Worm (Caenorhabditis elegans): ENCODE measurements around the gene F43C1.7.
A peak's percentile ranks its signal among the peaks of the same experiment; 100 is the strongest.

Gene F43C1.7

DNA sequence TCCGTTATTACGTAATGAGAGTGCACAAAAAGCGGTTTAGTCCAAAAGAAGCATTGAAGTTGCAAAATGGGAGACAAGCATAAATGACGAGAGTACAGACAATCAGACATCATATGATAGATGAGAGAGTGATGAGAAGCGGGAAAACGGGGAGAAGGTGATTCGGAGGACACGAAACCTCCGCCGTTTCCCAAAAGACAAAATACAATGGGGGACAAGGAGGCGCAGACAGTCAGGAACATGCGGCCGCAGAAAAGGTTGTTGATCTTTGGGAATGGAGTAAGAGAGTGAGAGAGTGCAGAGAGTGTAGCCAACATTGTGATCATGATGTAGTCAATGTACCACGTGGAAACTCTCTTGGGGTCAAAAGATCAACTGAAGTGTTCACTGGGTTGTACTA, 4.7 kb downstream of the F43C1.7 start (continued):
- TF ChIP-seq crh-2 (tag; optimal IDR thresholded peaks at IDR 0.05) (peak; percentile 97), gmeb-1 (tag; optimal IDR thresholded peaks at IDR 0.05) (peak; percentile 80), zag-1 (tag; optimal IDR thresholded peaks at IDR 0.05) (peak; percentile 61), mbf-1 (tag; optimal IDR thresholded peaks at IDR 0.05) (no peak), elt-1 (tag; optimal IDR thresholded peaks at IDR 0.05) (no peak), unc-62 (GFP tag; optimal IDR thresholded peaks at IDR 0.05) (peak; percentile 6), egl-27 (tag; optimal IDR thresholded peaks at IDR 0.05) (peak; percentile 91), Y55F3AM.14 (GFP tag; optimal IDR thresholded peaks at IDR 0.05) (peak; percentile 79), unc-55 (GFP tag; optimal IDR thresholded peaks at IDR 0.05) (peak; percentile 86)

DNA sequence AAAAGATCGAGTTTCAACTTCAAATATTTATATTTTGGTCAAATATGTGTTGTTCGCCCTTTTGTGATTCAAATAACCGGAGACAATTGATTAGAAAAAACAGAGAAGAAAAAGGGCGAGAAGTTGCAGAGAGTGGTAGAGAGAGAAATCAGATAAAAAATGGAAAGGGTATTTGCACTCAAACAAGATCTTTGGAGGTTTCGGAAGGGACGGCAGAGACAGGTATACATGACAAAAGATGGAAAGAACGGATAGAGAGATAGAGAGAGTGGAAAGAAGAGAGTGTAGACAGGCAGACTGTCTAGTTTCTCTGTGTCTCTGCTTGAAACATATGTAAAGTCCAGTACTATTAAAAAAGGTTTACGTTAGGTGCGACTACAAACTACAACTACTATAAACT, 6.2 kb downstream of the F43C1.7 start:
- TF ChIP-seq nhr-21 (tag; optimal IDR thresholded peaks at IDR 0.05) (peak; percentile 26), sma-3 (GFP tag; optimal IDR thresholded peaks at IDR 0.05) (peak; percentile 35), blmp-1 (tag; optimal IDR thresholded peaks at IDR 0.05; ENCODE audit: insufficient read depth) (peak; percentile 68), crh-2 (tag; optimal IDR thresholded peaks at IDR 0.05) (no peak), egl-27 (tag; optimal IDR thresholded peaks at IDR 0.05) (peak; percentile 1), nhr-129 (tag; optimal IDR thresholded peaks at IDR 0.05) (peak; percentile 34), ama-1 (optimal IDR thresholded peaks at IDR 0.05) (no peak), snpc-4 (tag; optimal IDR thresholded peaks at IDR 0.05) (no peak), sma-9 (GFP tag; optimal IDR thresholded peaks at IDR 0.05) (peak; percentile 79), sma-9 (tag; optimal IDR thresholded peaks at IDR 0.05) (no peak), F13H6.1 (tag; optimal IDR thresholded peaks at IDR 0.05) (peak; percentile 12), elt-3 (tag; optimal IDR thresholded peaks at IDR 0.05) (no peak), sem-4 (tag; optimal IDR thresholded peaks at IDR 0.05) (peak; percentile 24), lin-13 (GFP tag; optimal IDR thresholded peaks at IDR 0.05) (peak; percentile 95), unc-39 (tag; optimal IDR thresholded peaks at IDR 0.05) (no peak), lsy-2 (tag; optimal IDR thresholded peaks at IDR 0.05) (peak in 1 of 2 experiments; percentile 37), C34F6.9 (tag; optimal IDR thresholded peaks at IDR 0.05) (peak; percentile 35), Y55F3AM.14 (GFP tag; optimal IDR thresholded peaks at IDR 0.05) (no peak), nhr-25 (tag; optimal IDR thresholded peaks at IDR 0.05) (peak; percentile 40)

DNA sequence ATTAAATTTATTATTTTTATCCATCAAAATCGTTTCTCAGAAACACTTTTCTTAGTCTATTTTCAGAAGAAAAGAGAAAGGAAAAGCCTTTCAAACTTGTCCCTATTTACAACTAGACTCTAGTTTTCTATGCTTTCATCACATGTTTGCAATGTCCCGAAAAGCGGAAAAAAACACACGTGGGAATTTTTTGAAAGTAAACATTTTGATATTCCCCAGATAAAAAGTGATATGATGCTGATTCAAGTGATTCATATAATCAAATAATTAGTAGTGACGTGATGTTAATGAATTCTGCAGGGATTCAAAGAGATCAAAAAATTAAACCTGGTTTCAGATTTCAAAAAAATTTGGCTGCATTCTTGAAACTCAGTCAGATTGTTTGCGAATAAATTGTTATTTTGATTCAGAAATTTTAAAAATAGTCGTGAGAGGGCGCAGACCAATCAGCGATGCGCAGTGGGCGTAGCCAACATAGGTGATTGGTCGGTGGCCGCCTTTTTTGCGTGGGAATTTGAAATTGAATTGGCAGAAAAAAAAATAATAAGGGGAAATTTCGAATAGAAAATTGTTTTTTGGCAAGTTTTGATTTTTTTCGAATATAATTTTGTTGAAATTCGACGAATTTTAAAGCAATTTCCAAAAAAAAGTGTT, 7.6 kb downstream of the F43C1.7 start:
- TF ChIP-seq nhr-11 (tag; optimal IDR thresholded peaks at IDR 0.05) (no peak), nhr-25 (tag; optimal IDR thresholded peaks at IDR 0.05) (no peak), elt-1 (tag; optimal IDR thresholded peaks at IDR 0.05) (no peak), mbf-1 (tag; optimal IDR thresholded peaks at IDR 0.05) (no peak), sma-9 (GFP tag; optimal IDR thresholded peaks at IDR 0.05) (no peak), sma-9 (tag; optimal IDR thresholded peaks at IDR 0.05) (no peak), zag-1 (tag; optimal IDR thresholded peaks at IDR 0.05) (no peak), aly-2 (tag; optimal IDR thresholded peaks at IDR 0.05) (no peak), ztf-1 (GFP tag; conservative IDR thresholded peaks at IDR 0.05) (no peak), egl-27 (tag; optimal IDR thresholded peaks at IDR 0.05) (no peak), nhr-21 (tag; optimal IDR thresholded peaks at IDR 0.05) (no peak), sma-3 (GFP tag; optimal IDR thresholded peaks at IDR 0.05) (no peak), unc-62 (GFP tag; optimal IDR thresholded peaks at IDR 0.05) (no peak), F13H6.1 (tag; optimal IDR thresholded peaks at IDR 0.05) (no peak), R02D3.7 (tag; optimal IDR thresholded peaks at IDR 0.05) (no peak), sem-4 (tag; optimal IDR thresholded peaks at IDR 0.05) (no peak)

DNA sequence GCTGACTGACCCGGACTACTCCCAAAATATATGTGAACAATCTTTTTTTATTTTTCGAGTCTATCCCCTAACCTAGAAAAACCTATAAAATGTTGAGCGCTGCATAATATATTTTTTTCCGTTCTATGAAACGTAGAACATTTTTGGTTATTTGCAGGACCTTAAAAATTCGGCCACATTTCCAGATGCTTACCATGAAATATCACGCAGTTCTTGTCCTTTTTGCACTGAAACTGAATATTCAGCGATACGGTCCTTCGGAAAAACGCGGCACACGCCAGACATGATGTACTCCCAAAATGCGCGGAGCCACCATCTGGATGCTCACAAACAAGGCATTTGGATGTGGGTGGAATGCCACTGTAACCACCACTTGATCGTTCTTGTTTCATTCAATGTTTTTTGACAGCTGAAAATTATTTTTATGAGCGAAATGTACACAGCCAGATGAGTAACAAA, 9.5 kb downstream of the F43C1.7 start, which contains the start of gene nhr-20:
Gene nhr-20 (minus strand): TSS at position 409 of the 459 bp plus-strand sequence.
- TF ChIP-seq lin-11 (tag; optimal IDR thresholded peaks at IDR 0.05) (no peak), egl-27 (tag; optimal IDR thresholded peaks at IDR 0.05) (no peak), sem-4 (tag; optimal IDR thresholded peaks at IDR 0.05) (no peak), sma-3 (GFP tag; optimal IDR thresholded peaks at IDR 0.05) (no peak), nhr-12 (tag; optimal IDR thresholded peaks at IDR 0.05) (no peak), Y55F3AM.14 (GFP tag; optimal IDR thresholded peaks at IDR 0.05) (no peak), unc-39 (tag; optimal IDR thresholded peaks at IDR 0.05) (no peak), nhr-77 (tag; optimal IDR thresholded peaks at IDR 0.05) (no peak), ceh-82 (tag; optimal IDR thresholded peaks at IDR 0.05) (no peak), crh-2 (tag; optimal IDR thresholded peaks at IDR 0.05) (no peak), elt-3 (tag; optimal IDR thresholded peaks at IDR 0.05) (no peak), zag-1 (tag; optimal IDR thresholded peaks at IDR 0.05) (no peak), peb-1 (tag; optimal IDR thresholded peaks at IDR 0.05) (no peak), R02D3.7 (tag; optimal IDR thresholded peaks at IDR 0.05) (no peak), ztf-11 (tag; optimal IDR thresholded peaks at IDR 0.05) (no peak), nhr-25 (tag; optimal IDR thresholded peaks at IDR 0.05) (no peak), nhr-10 (tag; optimal IDR thresholded peaks at IDR 0.05) (no peak), alr-1 (tag; optimal IDR thresholded peaks at IDR 0.05) (no peak), fos-1 (tag; optimal IDR thresholded peaks at IDR 0.05) (no peak)

All from whole organism, L2 larva.